Worm (Caenorhabditis elegans): Measurements from ENCODE around the gene fbxb-43.

Gene fbxb-43

ce11 chrII:1500959-1501358 lies 35.1 kb upstream of the fbxb-43 start:
- TF ChIP-seq blmp-1 (tag; optimal IDR thresholded peaks at IDR 0.05) (peak; percentile 11), sup-37 (GFP tag; optimal IDR thresholded peaks at IDR 0.05) (no peak), nhr-71 (tag; optimal IDR thresholded peaks at IDR 0.05) (no peak), nhr-76 (tag; optimal IDR thresholded peaks at IDR 0.05) (no peak), F16B12.6 (tag; optimal IDR thresholded peaks at IDR 0.05) (no peak), elt-2 (tag; optimal IDR thresholded peaks at IDR 0.05) (no peak)

DNA sequence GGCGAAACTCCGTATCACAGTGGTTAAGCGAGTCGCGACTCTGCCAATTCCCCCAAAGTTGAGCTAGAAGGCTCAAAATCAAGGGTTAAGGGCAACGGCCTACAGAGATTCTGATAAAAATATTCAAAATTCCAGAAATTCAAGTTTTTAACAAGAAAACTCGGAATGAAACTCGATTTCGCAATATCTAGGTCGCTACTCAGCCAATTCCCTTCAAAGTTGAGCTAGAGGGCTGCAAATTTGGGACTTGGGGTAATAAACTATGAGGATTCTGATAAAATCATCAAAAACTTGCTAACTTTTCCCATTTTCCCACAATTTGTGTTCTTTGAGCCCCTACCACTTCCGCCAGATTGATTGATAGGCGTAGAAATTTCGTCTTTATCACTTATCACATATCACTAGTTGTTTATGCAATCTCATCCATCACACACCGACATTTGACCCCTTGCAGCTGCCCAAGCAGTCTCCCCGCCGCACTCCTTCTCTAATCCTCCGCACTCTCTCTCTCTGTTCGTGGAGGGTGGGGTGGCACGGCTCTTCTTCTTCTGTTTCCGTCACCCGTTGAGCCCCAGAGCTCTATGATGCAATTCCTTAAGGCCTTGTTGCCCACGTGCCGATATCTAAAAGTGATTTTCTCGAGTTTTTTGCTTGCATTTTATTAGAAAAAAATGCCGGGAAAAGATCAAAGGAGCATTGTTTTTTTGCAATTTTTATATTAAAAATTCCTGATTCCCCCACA lies 34.2 kb upstream of the fbxb-43 start:
- TF ChIP-seq sup-37 (GFP tag; optimal IDR thresholded peaks at IDR 0.05) (no peak), hpl-2 (GFP tag; optimal IDR thresholded peaks at IDR 0.05) (no peak), egl-13 (tag; optimal IDR thresholded peaks at IDR 0.05) (peak; percentile 55), ceh-88 (GFP tag; IDR thresholded peaks at IDR 0.05) (no peak), nhr-20 (tag; optimal IDR thresholded peaks at IDR 0.05) (peak; percentile 40), dpl-1 (GFP tag; optimal IDR thresholded peaks at IDR 0.05) (peak in 2 of 3 experiments; percentile 1 to 25), vab-15 (tag; optimal IDR thresholded peaks at IDR 0.05) (no peak), rnt-1 (tag; optimal IDR thresholded peaks at IDR 0.05) (peak; percentile 90), fkh-8 (tag; optimal IDR thresholded peaks at IDR 0.05) (peak; percentile 50), tbx-2 (tag; optimal IDR thresholded peaks at IDR 0.05) (peak; percentile 30), lin-35 (GFP tag; optimal IDR thresholded peaks at IDR 0.05) (peak in 1 of 2 experiments; percentile 8), lsy-2 (tag; optimal IDR thresholded peaks at IDR 0.05) (peak; percentile 44 to 46), lin-14 (GFP tag; optimal IDR thresholded peaks at IDR 0.05) (peak; percentile 95), egl-27 (tag; optimal IDR thresholded peaks at IDR 0.05) (no peak), snu-23 (GFP tag; optimal IDR thresholded peaks at IDR 0.05) (peak; percentile 58), unc-130 (tag; optimal IDR thresholded peaks at IDR 0.05) (peak; percentile 7), nhr-19 (GFP tag; conservative IDR thresholded peaks at IDR 0.05) (peak; percentile 66), mep-1 (tag; optimal IDR thresholded peaks at IDR 0.05) (peak; percentile 15), C16A3.4 (tag; optimal IDR thresholded peaks at IDR 0.05) (peak; percentile 17), snpc-4 (tag; optimal IDR thresholded peaks at IDR 0.05) (no peak), fkh-4 (tag; optimal IDR thresholded peaks at IDR 0.05; ENCODE audit: borderline replicate concordance) (no peak), dsc-1 (tag; optimal IDR thresholded peaks at IDR 0.05) (peak; percentile 23), pag-3 (tag; optimal IDR thresholded peaks at IDR 0.05; ENCODE audit: borderline replicate concordance, insufficient read depth) (peak; percentile 71), mab-9 (GFP tag; IDR thresholded peaks at IDR 0.05) (no peak), swsn-7 (tag; optimal IDR thresholded peaks at IDR 0.05) (peak; percentile 38), ztf-4 (tag; optimal IDR thresholded peaks at IDR 0.05) (peak; percentile 52), ceh-82 (tag; optimal IDR thresholded peaks at IDR 0.05) (peak in 1 of 3 experiments; percentile 32), unc-98 (GFP tag; IDR thresholded peaks at IDR 0.05) (0 out of 2 replicates have a peak, but pooled peaks have one; percentile 28), efl-1 (optimal IDR thresholded peaks at IDR 0.05) (peak; percentile 31 to 33), efl-1 (GFP tag; optimal IDR thresholded peaks at IDR 0.05 in 1 of 2) (peak in 1 of 2 experiments; percentile 27), mdl-1 (tag; optimal IDR thresholded peaks at IDR 0.05) (peak in 1 of 2 experiments; percentile 61), elt-2 (tag; optimal IDR thresholded peaks at IDR 0.05) (no peak), nhr-71 (tag; optimal IDR thresholded peaks at IDR 0.05) (peak; percentile 81), irx-1 (tag; optimal IDR thresholded peaks at IDR 0.05) (no peak), zip-4 (GFP tag; optimal IDR thresholded peaks at IDR 0.05) (peak; percentile 90), lin-39 (tag; optimal IDR thresholded peaks at IDR 0.05) (peak; percentile 54)

ce11 chrII:1503663-1504062 lies 32.4 kb upstream of the fbxb-43 start:
- TF ChIP-seq tlp-1 (tag; optimal IDR thresholded peaks at IDR 0.05) = peak; percentile 13
- no peak for TF ChIP-seq unc-130 (tag; optimal IDR thresholded peaks at IDR 0.05)
- TF ChIP-seq lin-14 (GFP tag; optimal IDR thresholded peaks at IDR 0.05) = peak; percentile 3
- peak in 1 of 2 experiments; percentile 2 for TF ChIP-seq lin-35 (GFP tag; optimal IDR thresholded peaks at IDR 0.05)
- no peak for TF ChIP-seq fos-1 (tag; optimal IDR thresholded peaks at IDR 0.05)
- TF ChIP-seq sptf-1 (tag; optimal IDR thresholded peaks at IDR 0.05) = no peak
- TF ChIP-seq nhr-19 (GFP tag; conservative IDR thresholded peaks at IDR 0.05) = no peak
- peak; percentile 76 for TF ChIP-seq elt-2 (tag; optimal IDR thresholded peaks at IDR 0.05)
- TF ChIP-seq snu-23 (GFP tag; optimal IDR thresholded peaks at IDR 0.05) = no peak
- no peak for TF ChIP-seq nhr-76 (tag; optimal IDR thresholded peaks at IDR 0.05)
- no peak for TF ChIP-seq nhr-28 (tag; optimal IDR thresholded peaks at IDR 0.05)
- no peak for TF ChIP-seq lin-39 (tag; optimal IDR thresholded peaks at IDR 0.05)
- TF ChIP-seq aha-1 (tag; optimal IDR thresholded peaks at IDR 0.05) = no peak
- peak in 5 of 6 experiments; percentile 10 to 87 (median 33) for TF ChIP-seq elt-3 (tag; optimal IDR thresholded peaks at IDR 0.05)
- TF ChIP-seq ztf-4 (tag; optimal IDR thresholded peaks at IDR 0.05) = no peak
- no peak for TF ChIP-seq aly-2 (tag; optimal IDR thresholded peaks at IDR 0.05)
- TF ChIP-seq ztf-11 (tag; optimal IDR thresholded peaks at IDR 0.05) = no peak
- TF ChIP-seq unc-62 (GFP tag; optimal IDR thresholded peaks at IDR 0.05) = no peak
- no peak for TF ChIP-seq unc-30 (tag; optimal IDR thresholded peaks at IDR 0.05)

Data from whole organism, L1 larva.